Worm (Caenorhabditis elegans) whole organism, mixed stage, embryonic: ENCODE measurements around the gene F25B3.4.

Source experiments
- M03D4.4 ChIP-seq: sonication (generic microtip); optimal IDR thresholded peaks from 2 replicates; lab custom pipeline; 2017; ENCODE audit warnings: mild to moderate bottlenecking, missing genetic modification characterization, missing compliant biosample characterization
- blmp-1 ChIP-seq: fragments of 150-350 bp; optimal IDR thresholded peaks from 2 replicates; lab custom pipeline; 2014; ENCODE audit warnings: missing biosample characterization, missing genetic modification characterization
- ceh-39 ChIP-seq: fragments of 150-350 bp; optimal IDR thresholded peaks from 2 replicates; lab custom pipeline; 2014; ENCODE audit warnings: missing biosample characterization, missing genetic modification characterization
- ceh-43 ChIP-seq: fragments of 200-800 bp; sonication (Bioruptor generic); optimal IDR thresholded peaks from 2 replicates; lab custom pipeline; 2018; ENCODE audit warnings: mild to moderate bottlenecking, missing genetic modification characterization, moderate library complexity, missing compliant biosample characterization
- ceh-83 ChIP-seq: fragments of 200-800 bp; sonication (Bioruptor generic); optimal IDR thresholded peaks from 2 replicates; lab custom pipeline; 2018; ENCODE audit warnings: mild to moderate bottlenecking, missing genetic modification characterization, missing compliant biosample characterization
- ces-1 ChIP-seq: fragments of 150-350 bp; optimal IDR thresholded peaks from 2 replicates; lab custom pipeline; 2014; ENCODE audit warnings: missing biosample characterization, missing genetic modification reagents, missing genetic modification characterization
- cnd-1 ChIP-seq: fragments of 200-800 bp; sonication (Bioruptor generic); optimal IDR thresholded peaks from 2 replicates; lab custom pipeline; 2018; ENCODE audit warnings: mild to moderate bottlenecking, missing genetic modification characterization, missing compliant biosample characterization
- drap-1 ChIP-seq: fragments of 200-800 bp; sonication (Bioruptor generic); optimal IDR thresholded peaks from 3 replicates; lab custom pipeline; 2018; ENCODE audit warnings: mild to moderate bottlenecking, missing genetic modification characterization, missing compliant biosample characterization
- elt-1 ChIP-seq: sonication (generic microtip); optimal IDR thresholded peaks from 2 replicates; lab custom pipeline; 2017; ENCODE audit warnings: missing genetic modification characterization, mild to moderate bottlenecking, missing compliant biosample characterization, antibody characterized with exemption, moderate library complexity, borderline replicate concordance; ENCODE audit not compliant: insufficient read depth
- elt-3 ChIP-seq: fragments of 150-350 bp; optimal IDR thresholded peaks from 2 replicates; lab custom pipeline; 2014; ENCODE audit warnings: missing biosample characterization, missing genetic modification characterization
- flh-1 ChIP-seq: fragments of 200-800 bp; sonication (Bioruptor generic); optimal IDR thresholded peaks from 2 replicates; lab custom pipeline; 2018; ENCODE audit warnings: mild to moderate bottlenecking, missing genetic modification characterization, moderate library complexity, missing compliant biosample characterization
- ham-2 ChIP-seq: fragments of 200-800 bp; sonication (Bioruptor generic); optimal IDR thresholded peaks from 2 replicates; lab custom pipeline; 2018; ENCODE audit warnings: mild to moderate bottlenecking, missing genetic modification characterization, missing compliant biosample characterization
- hlh-1 ChIP-seq: fragments of 150-350 bp; optimal IDR thresholded peaks from 2 replicates; lab custom pipeline; 2014; ENCODE audit warnings: missing biosample characterization, missing genetic modification reagents, missing genetic modification characterization
- lin-13 ChIP-seq: fragments of 150-350 bp; optimal IDR thresholded peaks from 2 replicates; lab custom pipeline; 2014; ENCODE audit warnings: missing biosample characterization, missing genetic modification characterization
- lin-32 ChIP-seq: fragments of 200-800 bp; sonication (Bioruptor generic); optimal IDR thresholded peaks from 2 replicates; lab custom pipeline; 2018; ENCODE audit warnings: mild to moderate bottlenecking, missing genetic modification characterization, missing compliant biosample characterization
- lsy-2 ChIP-seq: fragments of 150-350 bp; optimal IDR thresholded peaks from 2 replicates; lab custom pipeline; 2014; ENCODE audit warnings: missing biosample characterization, missing genetic modification characterization
- mep-1 ChIP-seq: fragments of 150-350 bp; optimal IDR thresholded peaks from 2 replicates; lab custom pipeline; 2017; ENCODE audit warnings: missing biosample characterization, missing genetic modification reagents, missing genetic modification characterization, inconsistent platforms
- mls-2 ChIP-seq: sonication (generic microtip); optimal IDR thresholded peaks from 2 replicates; lab custom pipeline; 2016; ENCODE audit warnings: mild to moderate bottlenecking, missing genetic modification characterization, moderate library complexity, missing compliant biosample characterization
- nhr-12 ChIP-seq: fragments of 150-350 bp; optimal IDR thresholded peaks from 2 replicates; lab custom pipeline; 2014; ENCODE audit warnings: missing biosample characterization, missing genetic modification characterization
- nhr-2 ChIP-seq: fragments of 150-350 bp; optimal IDR thresholded peaks from 2 replicates; lab custom pipeline; 2014; ENCODE audit warnings: missing biosample characterization, missing genetic modification characterization
- nhr-237 ChIP-seq: fragments of 150-350 bp; optimal IDR thresholded peaks from 2 replicates; lab custom pipeline; 2014; ENCODE audit warnings: missing biosample characterization, missing genetic modification characterization
- nhr-28 ChIP-seq: fragments of 150-350 bp; optimal IDR thresholded peaks from 2 replicates; lab custom pipeline; 2014; ENCODE audit warnings: missing biosample characterization, missing genetic modification characterization
- pha-4 ChIP-seq: fragments of 150-350 bp; optimal IDR thresholded peaks from 2 replicates; lab custom pipeline; 2018; ENCODE audit warnings: missing biosample characterization, missing genetic modification reagents, missing genetic modification characterization
- sem-2 ChIP-seq: fragments of 200-800 bp; sonication (Bioruptor generic); optimal IDR thresholded peaks from 2 replicates; lab custom pipeline; 2018; ENCODE audit warnings: mild to moderate bottlenecking, missing genetic modification characterization, missing compliant biosample characterization
- snpc-4 ChIP-seq: fragments of 150-350 bp; optimal IDR thresholded peaks from 2 replicates; lab custom pipeline; 2014; ENCODE audit warnings: missing biosample characterization, missing genetic modification characterization
- sptf-1 ChIP-seq: sonication (generic microtip); optimal IDR thresholded peaks from 2 replicates; lab custom pipeline; 2017; ENCODE audit warnings: mild to moderate bottlenecking, missing genetic modification characterization, moderate library complexity, missing compliant biosample characterization
- unc-120 ChIP-seq: sonication (generic microtip); optimal IDR thresholded peaks from 2 replicates; lab custom pipeline; 2017; ENCODE audit warnings: missing genetic modification characterization, missing compliant biosample characterization; ENCODE audit not compliant: poor library complexity, severe bottlenecking
- unc-39 ChIP-seq: fragments of 150-350 bp; optimal IDR thresholded peaks from 2 replicates; lab custom pipeline; 2014; ENCODE audit warnings: missing biosample characterization, missing genetic modification characterization
- unc-62 ChIP-seq: fragments of 150-350 bp; optimal IDR thresholded peaks from 2 replicates; lab custom pipeline; 2014; ENCODE audit warnings: missing biosample characterization, missing genetic modification reagents, missing genetic modification characterization
- ztf-11 ChIP-seq: fragments of 150-350 bp; optimal IDR thresholded peaks from 2 replicates; lab custom pipeline; 2014; ENCODE audit warnings: missing biosample characterization, missing genetic modification characterization

The F25B3.4 gene

DNA sequence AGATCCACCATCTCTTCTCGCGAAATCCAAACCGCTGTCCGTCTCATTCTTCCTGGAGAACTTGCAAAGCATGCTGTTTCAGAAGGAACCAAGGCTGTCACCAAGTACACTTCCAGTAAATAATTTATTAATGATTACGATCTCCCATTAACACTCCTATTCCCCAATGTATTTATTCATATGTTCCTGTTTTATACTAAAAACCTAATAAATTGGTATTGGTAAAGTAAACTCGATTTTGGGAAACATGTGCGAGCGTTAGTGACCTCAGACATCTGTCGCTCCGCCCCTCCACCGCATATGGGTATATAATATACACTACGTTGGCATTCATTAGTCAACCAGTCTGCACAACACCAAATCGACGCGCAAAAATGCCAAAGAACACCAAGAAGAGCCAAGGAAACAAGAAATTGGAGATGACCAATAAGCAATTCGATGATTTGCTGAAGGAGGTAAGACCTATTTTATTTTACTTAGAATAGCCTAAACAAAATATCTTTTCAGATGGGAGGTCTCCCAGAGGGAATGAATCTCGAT, 22.5 kb downstream of the F25B3.4 start, which contains the start of gene C50F4.6:
C50F4.6 (plus strand) TSS at position 51 of the 540 bp plus-strand sequence.
- no peak for TF ChIP-seq pha-4 (tag; lab: Kevin White, UChicago)
- TF ChIP-seq sem-2: no peak
- TF ChIP-seq snpc-4 (tag; lab: Kevin White, UChicago): no peak
- TF ChIP-seq blmp-1: no peak
- peak; percentile 27 for TF ChIP-seq lin-32
- peak; percentile 14 for TF ChIP-seq cnd-1 (tag; lab: Kevin White, UChicago)
- no peak for TF ChIP-seq ham-2 (GFP tag; lab: Kevin White, UChicago)
- no peak for TF ChIP-seq nhr-2 (tag; lab: Kevin White, UChicago)
- TF ChIP-seq nhr-12: no peak
- TF ChIP-seq elt-3 (tag; lab: Kevin White, UChicago): no peak
- no peak for TF ChIP-seq unc-62

DNA sequence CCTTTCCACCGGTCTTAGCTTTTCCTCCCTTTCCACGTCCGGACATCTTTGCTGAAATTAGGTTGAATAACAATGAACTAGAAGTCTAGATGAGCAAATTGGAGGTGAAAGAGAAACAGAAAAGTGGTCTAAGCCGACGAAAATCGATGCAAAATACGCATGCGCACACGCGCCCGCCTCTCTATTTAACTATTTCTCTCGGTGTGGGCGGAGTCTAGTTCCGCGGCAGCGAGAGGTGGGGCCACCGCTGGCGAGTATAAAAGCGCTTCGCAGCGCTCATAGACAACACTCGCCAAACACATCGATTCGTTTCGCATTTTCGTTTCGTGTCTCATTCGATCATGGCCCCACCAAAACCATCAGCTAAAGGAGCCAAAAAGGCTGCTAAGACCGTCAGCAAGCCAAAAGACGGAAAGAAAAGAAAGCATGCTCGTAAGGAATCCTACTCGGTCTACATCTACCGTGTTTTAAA, 23.3 kb downstream of the F25B3.4 start, which contains the start of the genes his-35 and his-41:
his-35 (minus strand) TSS at position 51 of the 472 bp plus-strand sequence.
his-41 (plus strand) TSS at position 299 of the 472 bp plus-strand sequence.
- TF ChIP-seq nhr-2 (tag; lab: Kevin White, UChicago) (no peak), nhr-237 (tag; lab: Kevin White, UChicago) (no peak), ces-1 (GFP tag; lab: Kevin White, UChicago) (peak; percentile 26), flh-1 (GFP tag; lab: Kevin White, UChicago) (no peak), pha-4 (tag; lab: Kevin White, UChicago) (peak; percentile 32)

DNA sequence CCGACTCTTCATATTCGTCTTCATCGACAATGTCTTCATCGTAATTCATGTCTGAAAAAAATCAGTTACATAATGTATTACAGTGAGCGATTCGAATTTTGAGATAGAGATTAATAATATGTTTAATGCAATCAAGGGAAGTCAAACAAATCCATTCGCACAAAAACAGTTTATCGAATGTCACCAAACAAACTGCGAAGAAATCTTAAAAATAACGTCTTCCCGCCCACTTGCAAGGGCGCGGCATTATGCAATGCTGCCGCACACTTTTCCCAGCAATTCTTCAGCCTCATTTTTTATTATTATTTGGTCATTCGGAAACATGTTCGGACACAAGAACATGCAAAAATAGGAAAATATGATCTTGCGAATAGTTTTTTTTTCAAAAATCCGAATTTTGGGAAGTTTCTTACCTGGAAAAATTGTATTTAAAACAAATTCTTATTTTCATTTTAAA, 24.4 kb downstream of the F25B3.4 start, which contains the start of gene mdf-1:
mdf-1 (minus strand) TSS at position 51 of the 457 bp plus-strand sequence.
- no peak for TF ChIP-seq flh-1 (GFP tag; lab: Kevin White, UChicago)
- peak; percentile 49 for TF ChIP-seq ces-1 (GFP tag; lab: Kevin White, UChicago)
- no peak for TF ChIP-seq ceh-83 (GFP tag; lab: Kevin White, UChicago)
- peak; percentile 35 for TF ChIP-seq mls-2
- TF ChIP-seq unc-62: peak; percentile 23
- TF ChIP-seq cnd-1 (tag; lab: Kevin White, UChicago): peak; percentile 12
- peak; percentile 16 for TF ChIP-seq ceh-43 (GFP tag; lab: Kevin White, UChicago)
- peak; percentile 61 for TF ChIP-seq lsy-2 (tag; lab: Kevin White, UChicago)
- TF ChIP-seq nhr-2 (tag; lab: Kevin White, UChicago): no peak
- no peak for TF ChIP-seq ham-2 (GFP tag; lab: Kevin White, UChicago)
- TF ChIP-seq elt-1 (tag; lab: Kevin White, UChicago): peak; percentile 10
- no peak for TF ChIP-seq unc-120 (tag; lab: Kevin White, UChicago)
- TF ChIP-seq mep-1 (tag; lab: Kevin White, UChicago): peak; percentile 83
- TF ChIP-seq ceh-39 (tag; lab: Kevin White, UChicago): peak; percentile 29
- peak; percentile 71 for TF ChIP-seq nhr-237 (tag; lab: Kevin White, UChicago)
- TF ChIP-seq hlh-1 (tag; lab: Kevin White, UChicago): peak; percentile 44
- TF ChIP-seq sptf-1 (tag; lab: Kevin White, UChicago): peak; percentile 70
- peak; percentile 57 for TF ChIP-seq pha-4 (tag; lab: Kevin White, UChicago)
- no peak for TF ChIP-seq drap-1 (GFP tag; lab: Kevin White, UChicago)
- TF ChIP-seq M03D4.4 (tag; lab: Kevin White, UChicago): peak; percentile 54
- peak; percentile 71 for TF ChIP-seq lin-13 (tag; lab: Kevin White, UChicago)
- TF ChIP-seq, all 35 proteins: peak for 15

DNA sequence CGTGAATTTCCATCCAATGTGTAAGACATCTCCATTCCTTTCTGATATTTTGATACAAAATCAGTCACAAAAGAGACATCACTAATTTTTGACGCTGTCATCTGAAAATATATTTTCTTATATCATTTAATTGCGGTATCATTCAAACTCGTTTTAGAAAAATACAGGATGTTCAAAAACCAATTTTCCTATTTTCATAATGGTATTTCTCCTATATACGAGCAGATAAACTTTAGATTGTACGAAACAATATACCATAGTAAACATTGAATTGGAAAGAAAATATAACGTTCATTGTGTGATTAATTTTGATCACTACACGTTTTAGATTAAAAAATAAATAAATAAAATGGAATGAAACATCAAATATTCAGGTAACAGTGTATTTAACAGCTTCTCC, 27.1 kb downstream of the F25B3.4 start, which contains the start of gene C50F4.16:
C50F4.16 (minus strand) TSS at position 101 of the 400 bp plus-strand sequence.
- TF ChIP-seq ztf-11: no peak
- TF ChIP-seq pha-4 (tag; lab: Kevin White, UChicago): no peak
- TF ChIP-seq elt-3 (tag; lab: Kevin White, UChicago): no peak
- TF ChIP-seq blmp-1: no peak
- TF ChIP-seq ham-2 (GFP tag; lab: Kevin White, UChicago): no peak
- TF ChIP-seq M03D4.4 (tag; lab: Kevin White, UChicago): no peak
- TF ChIP-seq lin-13 (tag; lab: Kevin White, UChicago): no peak
- TF ChIP-seq mls-2: no peak
- no peak for TF ChIP-seq ceh-43 (GFP tag; lab: Kevin White, UChicago)
- no peak for TF ChIP-seq lin-32
- TF ChIP-seq, all 35 proteins: peak for 0

DNA sequence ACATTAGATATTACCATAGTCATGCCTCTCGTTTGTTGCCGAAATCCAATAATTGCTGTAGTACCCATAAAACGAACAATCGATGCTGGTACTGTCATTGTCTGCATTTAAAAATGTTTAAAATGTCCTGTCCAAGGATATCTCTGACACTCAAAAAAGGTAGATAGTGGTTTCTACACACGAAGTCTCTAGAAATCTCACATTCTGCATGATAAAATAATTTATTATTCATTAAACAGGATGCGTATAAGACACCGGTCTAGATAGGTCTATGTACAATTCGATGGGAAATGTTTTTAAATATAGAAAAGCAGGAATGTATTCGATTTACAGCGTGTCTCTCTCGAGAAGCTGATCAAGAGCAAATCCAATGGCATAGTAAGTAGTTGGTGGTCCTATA, 29.0 kb downstream of the F25B3.4 start, which contains the start of gene C50F4.12:
C50F4.12 (minus strand) TSS at position 101 of the 400 bp plus-strand sequence.
- TF ChIP-seq drap-1 (GFP tag; lab: Kevin White, UChicago): no peak
- no peak for TF ChIP-seq ham-2 (GFP tag; lab: Kevin White, UChicago)
- no peak for TF ChIP-seq unc-39 (tag; lab: Kevin White, UChicago)
- TF ChIP-seq lin-13 (tag; lab: Kevin White, UChicago): no peak
- TF ChIP-seq unc-62: no peak
- TF ChIP-seq nhr-28 (tag; lab: Kevin White, UChicago): no peak
- TF ChIP-seq, all 35 proteins: peak for 0
